Worm (Caenorhabditis elegans) whole organism, mixed stage, embryonic: ENCODE results near the gene srd-51.

Experiments used
- M03D4.4 ChIP-seq: sonication (generic microtip); optimal IDR thresholded peaks from 2 replicates; lab custom pipeline; 2017; ENCODE audit warnings: mild to moderate bottlenecking, missing genetic modification characterization, missing compliant biosample characterization
- bed-3 ChIP-seq: fragments of 200-800 bp; sonication (Bioruptor generic); optimal IDR thresholded peaks from 3 replicates; lab custom pipeline; 2018; ENCODE audit warnings: mild to moderate bottlenecking, missing genetic modification characterization, moderate library complexity, missing compliant biosample characterization
- ceh-39 ChIP-seq: fragments of 150-350 bp; optimal IDR thresholded peaks from 2 replicates; lab custom pipeline; 2014; ENCODE audit warnings: missing biosample characterization, missing genetic modification characterization
- ceh-43 ChIP-seq: fragments of 200-800 bp; sonication (Bioruptor generic); optimal IDR thresholded peaks from 2 replicates; lab custom pipeline; 2018; ENCODE audit warnings: mild to moderate bottlenecking, missing genetic modification characterization, moderate library complexity, missing compliant biosample characterization
- ceh-83 ChIP-seq: fragments of 200-800 bp; sonication (Bioruptor generic); optimal IDR thresholded peaks from 2 replicates; lab custom pipeline; 2018; ENCODE audit warnings: mild to moderate bottlenecking, missing genetic modification characterization, missing compliant biosample characterization
- ces-1 ChIP-seq: fragments of 150-350 bp; optimal IDR thresholded peaks from 2 replicates; lab custom pipeline; 2014; ENCODE audit warnings: missing biosample characterization, missing genetic modification reagents, missing genetic modification characterization
- cnd-1 ChIP-seq: fragments of 200-800 bp; sonication (Bioruptor generic); optimal IDR thresholded peaks from 2 replicates; lab custom pipeline; 2018; ENCODE audit warnings: mild to moderate bottlenecking, missing genetic modification characterization, missing compliant biosample characterization
- elt-1 ChIP-seq: sonication (generic microtip); optimal IDR thresholded peaks from 2 replicates; lab custom pipeline; 2017; ENCODE audit warnings: missing genetic modification characterization, mild to moderate bottlenecking, missing compliant biosample characterization, antibody characterized with exemption, moderate library complexity, borderline replicate concordance; ENCODE audit not compliant: insufficient read depth
- flh-1 ChIP-seq: fragments of 200-800 bp; sonication (Bioruptor generic); optimal IDR thresholded peaks from 2 replicates; lab custom pipeline; 2018; ENCODE audit warnings: mild to moderate bottlenecking, missing genetic modification characterization, moderate library complexity, missing compliant biosample characterization
- ham-2 ChIP-seq: fragments of 200-800 bp; sonication (Bioruptor generic); optimal IDR thresholded peaks from 2 replicates; lab custom pipeline; 2018; ENCODE audit warnings: mild to moderate bottlenecking, missing genetic modification characterization, missing compliant biosample characterization
- lin-13 ChIP-seq: fragments of 150-350 bp; optimal IDR thresholded peaks from 2 replicates; lab custom pipeline; 2014; ENCODE audit warnings: missing biosample characterization, missing genetic modification characterization
- lin-32 ChIP-seq: fragments of 200-800 bp; sonication (Bioruptor generic); optimal IDR thresholded peaks from 2 replicates; lab custom pipeline; 2018; ENCODE audit warnings: mild to moderate bottlenecking, missing genetic modification characterization, missing compliant biosample characterization
- lsy-2 ChIP-seq: fragments of 150-350 bp; optimal IDR thresholded peaks from 2 replicates; lab custom pipeline; 2014; ENCODE audit warnings: missing biosample characterization, missing genetic modification characterization
- mep-1 ChIP-seq: fragments of 150-350 bp; optimal IDR thresholded peaks from 2 replicates; lab custom pipeline; 2017; ENCODE audit warnings: missing biosample characterization, missing genetic modification reagents, missing genetic modification characterization, inconsistent platforms
- mls-2 ChIP-seq: sonication (generic microtip); optimal IDR thresholded peaks from 2 replicates; lab custom pipeline; 2016; ENCODE audit warnings: mild to moderate bottlenecking, missing genetic modification characterization, moderate library complexity, missing compliant biosample characterization
- nhr-2 ChIP-seq: fragments of 150-350 bp; optimal IDR thresholded peaks from 2 replicates; lab custom pipeline; 2014; ENCODE audit warnings: missing biosample characterization, missing genetic modification characterization
- nhr-237 ChIP-seq: fragments of 150-350 bp; optimal IDR thresholded peaks from 2 replicates; lab custom pipeline; 2014; ENCODE audit warnings: missing biosample characterization, missing genetic modification characterization
- nhr-76 ChIP-seq: sonication (generic microtip); optimal IDR thresholded peaks from 2 replicates; lab custom pipeline; 2017; ENCODE audit warnings: missing biosample characterization, missing genetic modification characterization
- pha-4 ChIP-seq: fragments of 150-350 bp; optimal IDR thresholded peaks from 2 replicates; lab custom pipeline; 2018; ENCODE audit warnings: missing biosample characterization, missing genetic modification reagents, missing genetic modification characterization
- snpc-4 ChIP-seq: fragments of 150-350 bp; optimal IDR thresholded peaks from 2 replicates; lab custom pipeline; 2014; ENCODE audit warnings: missing biosample characterization, missing genetic modification characterization
- sptf-1 ChIP-seq: sonication (generic microtip); optimal IDR thresholded peaks from 2 replicates; lab custom pipeline; 2017; ENCODE audit warnings: mild to moderate bottlenecking, missing genetic modification characterization, moderate library complexity, missing compliant biosample characterization
- tbx-8 ChIP-seq: fragments of 200-800 bp; sonication (Bioruptor generic); optimal IDR thresholded peaks from 2 replicates; lab custom pipeline; 2018; ENCODE audit warnings: mild to moderate bottlenecking, missing genetic modification characterization, moderate library complexity, missing compliant biosample characterization
- unc-120 ChIP-seq: sonication (generic microtip); optimal IDR thresholded peaks from 2 replicates; lab custom pipeline; 2017; ENCODE audit warnings: missing genetic modification characterization, missing compliant biosample characterization; ENCODE audit not compliant: poor library complexity, severe bottlenecking
- unc-39 ChIP-seq: fragments of 150-350 bp; optimal IDR thresholded peaks from 2 replicates; lab custom pipeline; 2014; ENCODE audit warnings: missing biosample characterization, missing genetic modification characterization
- unc-62 ChIP-seq: fragments of 150-350 bp; optimal IDR thresholded peaks from 2 replicates; lab custom pipeline; 2014; ENCODE audit warnings: missing biosample characterization, missing genetic modification reagents, missing genetic modification characterization
- zip-8 ChIP-seq: fragments of 150-350 bp; optimal IDR thresholded peaks from 2 replicates; lab custom pipeline; 2014; ENCODE audit warnings: missing biosample characterization, missing genetic modification characterization
- ztf-11 ChIP-seq: fragments of 150-350 bp; optimal IDR thresholded peaks from 2 replicates; lab custom pipeline; 2014; ENCODE audit warnings: missing biosample characterization, missing genetic modification characterization

Gene srd-51

DNA sequence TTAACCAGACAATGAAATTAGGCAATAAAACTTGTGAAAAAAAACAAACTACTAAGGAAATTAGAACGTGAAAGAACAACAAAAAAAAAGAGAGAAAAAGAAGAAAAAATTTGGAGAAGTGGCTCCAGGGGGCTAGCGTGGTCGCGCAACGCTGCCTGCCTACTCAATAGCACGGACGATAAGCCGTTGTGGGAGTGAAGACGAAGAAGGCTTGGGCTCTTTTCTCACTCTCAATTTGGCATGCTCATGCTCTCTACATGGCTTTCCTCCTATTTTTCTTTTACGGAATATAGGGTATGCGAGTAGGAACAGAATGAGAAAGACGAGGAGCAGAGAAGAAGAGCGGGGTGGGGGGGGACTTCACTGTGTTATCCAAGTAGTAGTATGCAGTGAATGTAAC, 17.6 kb upstream of the srd-51 start:
- peak; percentile 22 for TF ChIP-seq mep-1 (tag; lab: Kevin White, UChicago)
- TF ChIP-seq ztf-11 (tag; lab: Kevin White, UChicago): peak; percentile 14
- peak; percentile 68 for TF ChIP-seq ces-1 (GFP tag; lab: Kevin White, UChicago)
- no peak for TF ChIP-seq unc-39 (tag; lab: Kevin White, UChicago)

DNA sequence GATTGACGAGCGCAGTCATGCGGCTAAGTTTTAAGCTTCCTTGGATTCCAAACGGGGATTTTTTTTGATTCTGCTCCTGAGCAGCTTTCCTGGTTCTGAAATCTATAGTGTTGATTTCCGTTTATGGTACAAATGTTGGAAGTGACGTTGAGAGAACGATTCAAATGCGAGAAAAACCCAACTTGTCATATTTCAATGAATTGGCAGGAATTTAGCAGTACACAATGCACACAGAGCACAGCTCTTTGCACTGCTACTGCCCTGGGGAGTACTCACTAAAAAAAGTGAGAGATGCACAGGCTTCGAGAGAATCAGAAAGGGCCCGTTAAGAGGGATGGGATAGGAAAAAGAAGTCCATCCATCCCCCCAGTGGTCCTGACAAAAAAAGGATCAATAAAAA, 15.9 kb upstream of the srd-51 start, which contains the start of gene sad-1:
Gene sad-1 (minus strand): TSS at position 101 of the 400 bp plus-strand sequence.
- TF ChIP-seq unc-120 (tag; lab: Kevin White, UChicago): no peak
- no peak for TF ChIP-seq ceh-43 (GFP tag; lab: Kevin White, UChicago)
- no peak for TF ChIP-seq elt-1 (tag; lab: Kevin White, UChicago)
- no peak for TF ChIP-seq mls-2 (tag; lab: Kevin White, UChicago)
- no peak for TF ChIP-seq ceh-39 (tag; lab: Kevin White, UChicago)
- no peak for TF ChIP-seq nhr-76
- no peak for TF ChIP-seq ces-1 (GFP tag; lab: Kevin White, UChicago)
- no peak for TF ChIP-seq tbx-8 (GFP tag; lab: Kevin White, UChicago)
- TF ChIP-seq lin-32 (GFP tag; lab: Kevin White, UChicago): no peak
- no peak for TF ChIP-seq lin-13
- TF ChIP-seq sptf-1 (tag; lab: Kevin White, UChicago): no peak
- no peak for TF ChIP-seq nhr-237 (tag; lab: Kevin White, UChicago)
- no peak for TF ChIP-seq lsy-2 (tag; lab: Kevin White, UChicago)
- no peak for TF ChIP-seq zip-8
- TF ChIP-seq mep-1 (tag; lab: Kevin White, UChicago): no peak
- TF ChIP-seq bed-3 (GFP tag; lab: Kevin White, UChicago): no peak
- TF ChIP-seq unc-39 (tag; lab: Kevin White, UChicago): no peak
- TF ChIP-seq flh-1 (GFP tag; lab: Kevin White, UChicago): no peak
- no peak for TF ChIP-seq pha-4 (tag; lab: Kevin White, UChicago)
- TF ChIP-seq, all 35 proteins: peak for 0

DNA sequence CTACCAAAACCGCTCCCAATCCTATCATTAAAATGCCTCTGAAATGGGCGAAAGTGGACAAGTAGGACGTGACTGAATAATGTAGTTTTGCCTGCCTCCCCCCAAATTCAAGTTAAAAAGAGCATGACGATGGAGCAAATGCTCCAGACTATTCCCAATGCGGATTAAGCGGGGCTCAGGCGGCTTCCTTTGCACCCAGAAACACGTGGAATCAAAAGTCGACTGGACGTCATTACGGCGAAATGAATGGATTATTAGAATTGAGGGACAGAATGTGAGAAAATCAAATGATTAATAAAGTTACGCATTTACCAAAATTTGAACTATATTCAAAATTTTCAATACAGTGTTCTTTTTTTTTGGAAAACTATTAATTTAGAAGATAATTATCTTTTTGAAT, 15.2 kb upstream of the srd-51 start:
- TF ChIP-seq flh-1 (GFP tag; lab: Kevin White, UChicago) (no peak), ces-1 (GFP tag; lab: Kevin White, UChicago) (peak; percentile 2)
- TF ChIP-seq, all 35 proteins: peak for 1

- no peak for TF ChIP-seq lin-32 (GFP tag; lab: Kevin White, UChicago)
- no peak for TF ChIP-seq ceh-83
- peak; percentile 69 for TF ChIP-seq ces-1 (GFP tag; lab: Kevin White, UChicago)
Measured at ce11 chrX:13499098-13499497, 14.4 kb upstream of the srd-51 start.

- no peak for TF ChIP-seq elt-1 (tag; lab: Kevin White, UChicago)
- TF ChIP-seq ham-2: no peak
- TF ChIP-seq unc-39 (tag; lab: Kevin White, UChicago): no peak
- TF ChIP-seq ceh-39 (tag; lab: Kevin White, UChicago): no peak
- no peak for TF ChIP-seq nhr-76
- TF ChIP-seq M03D4.4 (tag; lab: Kevin White, UChicago): no peak
- no peak for TF ChIP-seq flh-1 (GFP tag; lab: Kevin White, UChicago)
- no peak for TF ChIP-seq cnd-1 (tag; lab: Kevin White, UChicago)
- TF ChIP-seq sptf-1 (tag; lab: Kevin White, UChicago): no peak
- TF ChIP-seq bed-3 (GFP tag; lab: Kevin White, UChicago): no peak
- TF ChIP-seq nhr-2 (tag; lab: Kevin White, UChicago): no peak
Measured at ce11 chrX:13493762-13494161, 9.0 kb upstream of the srd-51 start.

- TF ChIP-seq snpc-4 (tag; lab: Kevin White, UChicago): no peak
- no peak for TF ChIP-seq unc-62
- TF ChIP-seq nhr-237 (tag; lab: Kevin White, UChicago): no peak
- no peak for TF ChIP-seq lsy-2 (tag; lab: Kevin White, UChicago)
- TF ChIP-seq lin-32 (GFP tag; lab: Kevin White, UChicago): no peak
- no peak for TF ChIP-seq lin-13
Measured at ce11 chrX:13481704-13482103, 3.0 kb downstream of the srd-51 start, which contains the start of gene srd-50. Gene srd-50 (minus strand): TSS chrX:13481804.
